Worm (Caenorhabditis elegans) whole organism, L3 larva: Measurements from ENCODE around the gene nlp-5.

ENCODE experiments used
- R02D3.7 ChIP-seq: fragments of 150-350 bp; optimal IDR thresholded peaks from 2 replicates; lab custom pipeline; 2014; ENCODE audit warnings: missing biosample characterization, missing genetic modification characterization
- ZK546.5 ChIP-seq: sonication (generic microtip); optimal IDR thresholded peaks from 2 replicates; lab custom pipeline; 2017; ENCODE audit warnings: missing biosample characterization, missing genetic modification characterization
- aly-2 ChIP-seq: fragments of 150-350 bp; optimal IDR thresholded peaks from 2 replicates; lab custom pipeline; 2014; ENCODE audit warnings: missing biosample characterization, missing genetic modification characterization
- ama-1 ChIP-seq: fragments of 150-350 bp; optimal IDR thresholded peaks from 2 replicates; lab custom pipeline; 2018
- ceh-28 ChIP-seq: fragments of 150-350 bp; optimal IDR thresholded peaks from 2 replicates; lab custom pipeline; 2014; ENCODE audit warnings: missing biosample characterization, missing genetic modification reagents, missing genetic modification characterization
- ceh-82 ChIP-seq: fragments of 150-350 bp; optimal IDR thresholded peaks from 2 replicates; lab custom pipeline; 2014; ENCODE audit warnings: missing biosample characterization, missing genetic modification characterization
- daf-12 ChIP-seq: fragments of 150-350 bp; optimal IDR thresholded peaks from 2 replicates; lab custom pipeline; 2014; ENCODE audit warnings: missing biosample characterization, missing genetic modification reagents, missing genetic modification characterization
- egl-27 ChIP-seq: sonication (generic microtip); optimal IDR thresholded peaks from 4 replicates; lab custom pipeline; 2017; ENCODE audit warnings: missing biosample characterization, missing genetic modification reagents, missing genetic modification characterization
- egl-5 ChIP-seq: fragments of 150-350 bp; optimal IDR thresholded peaks from 2 replicates; lab custom pipeline; 2017; ENCODE audit warnings: missing biosample characterization, missing genetic modification reagents, missing genetic modification characterization, inconsistent platforms
- elt-1 ChIP-seq: fragments of 150-350 bp; optimal IDR thresholded peaks from 2 replicates; lab custom pipeline; 2014; ENCODE audit warnings: missing biosample characterization, missing genetic modification characterization
- elt-2 ChIP-seq: sonication (generic microtip); optimal IDR thresholded peaks from 2 replicates; lab custom pipeline; 2016; ENCODE audit warnings: missing genetic modification reagents, mild to moderate bottlenecking, missing genetic modification characterization, missing compliant biosample characterization
- eor-1 ChIP-seq, 2 experiments: fragments of 150-350 bp; optimal IDR thresholded peaks; 2 replicates each; lab custom pipeline; 2014 to 2018; ENCODE audit warnings: missing biosample characterization in 2 of 2, missing genetic modification characterization in 2 of 2
- fkh-2 ChIP-seq: fragments of 150-350 bp; optimal IDR thresholded peaks from 2 replicates; lab custom pipeline; 2014; ENCODE audit warnings: missing biosample characterization, missing genetic modification reagents, missing genetic modification characterization
- fos-1 ChIP-seq: fragments of 150-350 bp; optimal IDR thresholded peaks from 2 replicates; lab custom pipeline; 2014; ENCODE audit warnings: missing biosample characterization, missing genetic modification characterization
- jun-1 ChIP-seq: fragments of 150-350 bp; optimal IDR thresholded peaks from 2 replicates; lab custom pipeline; 2014; ENCODE audit warnings: missing biosample characterization, missing genetic modification reagents, missing genetic modification characterization
- lin-15B ChIP-seq: fragments of 150-350 bp; optimal IDR thresholded peaks from 2 replicates; lab custom pipeline; 2014; ENCODE audit warnings: missing biosample characterization, missing genetic modification characterization
- lin-39 ChIP-seq: fragments of 150-350 bp; optimal IDR thresholded peaks from 2 replicates; lab custom pipeline; 2018; ENCODE audit warnings: missing biosample characterization, missing genetic modification reagents, missing genetic modification characterization
- lsy-12 ChIP-seq: sonication (generic microtip); optimal IDR thresholded peaks from 2 replicates; lab custom pipeline; 2016; ENCODE audit warnings: mild to moderate bottlenecking, missing genetic modification characterization, missing compliant biosample characterization
- mdl-1 ChIP-seq: fragments of 150-350 bp; optimal IDR thresholded peaks from 2 replicates; lab custom pipeline; 2014; ENCODE audit warnings: missing biosample characterization, missing genetic modification characterization
- mml-1 ChIP-seq: fragments of 150-350 bp; sonication (generic microtip); optimal IDR thresholded peaks from 3 replicates; lab custom pipeline; 2014; ENCODE audit warnings: missing biosample characterization, missing genetic modification characterization
- nfya-1 ChIP-seq: sonication (generic microtip); optimal IDR thresholded peaks from 2 replicates; lab custom pipeline; 2017; ENCODE audit warnings: missing genetic modification characterization, mild to moderate bottlenecking, missing compliant biosample characterization, antibody characterized with exemption, moderate library complexity; ENCODE audit not compliant: insufficient read depth
- nhr-12 ChIP-seq: fragments of 150-350 bp; optimal IDR thresholded peaks from 2 replicates; lab custom pipeline; 2014; ENCODE audit warnings: missing biosample characterization, missing genetic modification characterization
- nhr-23 ChIP-seq: fragments of 150-350 bp; optimal IDR thresholded peaks from 2 replicates; lab custom pipeline; 2014; ENCODE audit warnings: missing biosample characterization, missing genetic modification reagents, missing genetic modification characterization
- nhr-237 ChIP-seq: fragments of 150-350 bp; optimal IDR thresholded peaks from 2 replicates; lab custom pipeline; 2014; ENCODE audit warnings: missing biosample characterization, missing genetic modification characterization
- nhr-25 ChIP-seq: sonication (generic microtip); optimal IDR thresholded peaks from 2 replicates; lab custom pipeline; 2017; ENCODE audit warnings: missing biosample characterization, missing genetic modification characterization
- nhr-28 ChIP-seq: fragments of 150-350 bp; optimal IDR thresholded peaks from 2 replicates; lab custom pipeline; 2014; ENCODE audit warnings: missing biosample characterization, missing genetic modification characterization
- nhr-67 ChIP-seq: fragments of 150-350 bp; optimal IDR thresholded peaks from 2 replicates; lab custom pipeline; 2014; ENCODE audit warnings: missing biosample characterization, missing genetic modification characterization
- nhr-76 ChIP-seq: fragments of 150-350 bp; sonication (generic microtip); optimal IDR thresholded peaks from 5 replicates; lab custom pipeline; 2014; ENCODE audit warnings: missing biosample characterization, missing genetic modification characterization
- nhr-77 ChIP-seq: fragments of 150-350 bp; optimal IDR thresholded peaks from 2 replicates; lab custom pipeline; 2014; ENCODE audit warnings: missing biosample characterization, missing genetic modification characterization
- pha-4 ChIP-seq: fragments of 150-350 bp; optimal IDR thresholded peaks from 2 replicates; lab custom pipeline; 2014; ENCODE audit warnings: missing biosample characterization, missing genetic modification reagents, missing genetic modification characterization
- pqm-1 ChIP-seq: fragments of 150-350 bp; optimal IDR thresholded peaks from 2 replicates; lab custom pipeline; 2017; ENCODE audit warnings: missing biosample characterization, missing genetic modification characterization, inconsistent platforms
- sea-2 ChIP-seq: fragments of 150-350 bp; sonication (generic microtip); optimal IDR thresholded peaks from 4 replicates; lab custom pipeline; 2014; ENCODE audit warnings: missing biosample characterization, missing genetic modification reagents, missing genetic modification characterization
- skn-1 ChIP-seq: fragments of 150-350 bp; optimal IDR thresholded peaks from 2 replicates; lab custom pipeline; 2014; ENCODE audit warnings: missing biosample characterization, missing genetic modification characterization
- snpc-4 ChIP-seq: fragments of 150-350 bp; optimal IDR thresholded peaks from 2 replicates; lab custom pipeline; 2014; ENCODE audit warnings: missing biosample characterization, missing genetic modification characterization
- tbx-2 ChIP-seq: sonication (generic microtip); optimal IDR thresholded peaks from 2 replicates; lab custom pipeline; 2016; ENCODE audit warnings: mild to moderate bottlenecking, missing genetic modification characterization, missing compliant biosample characterization
- unc-39 ChIP-seq: sonication (generic microtip); optimal IDR thresholded peaks from 4 replicates; lab custom pipeline; 2017; ENCODE audit warnings: missing biosample characterization, missing genetic modification characterization
- unc-62 ChIP-seq: fragments of 150-350 bp; sonication (generic microtip); optimal IDR thresholded peaks from 4 replicates; lab custom pipeline; 2014; ENCODE audit warnings: missing biosample characterization, missing genetic modification reagents, missing genetic modification characterization
- zag-1 ChIP-seq: fragments of 150-350 bp; optimal IDR thresholded peaks from 2 replicates; lab custom pipeline; 2014; ENCODE audit warnings: missing biosample characterization, missing genetic modification characterization
- ztf-11 ChIP-seq: fragments of 150-350 bp; optimal IDR thresholded peaks from 2 replicates; lab custom pipeline; 2014; ENCODE audit warnings: missing biosample characterization, missing genetic modification characterization
- ztf-4 ChIP-seq: fragments of 150-350 bp; optimal IDR thresholded peaks from 2 replicates; lab custom pipeline; 2014; ENCODE audit warnings: missing biosample characterization, missing genetic modification characterization

nlp-5 gene

DNA sequence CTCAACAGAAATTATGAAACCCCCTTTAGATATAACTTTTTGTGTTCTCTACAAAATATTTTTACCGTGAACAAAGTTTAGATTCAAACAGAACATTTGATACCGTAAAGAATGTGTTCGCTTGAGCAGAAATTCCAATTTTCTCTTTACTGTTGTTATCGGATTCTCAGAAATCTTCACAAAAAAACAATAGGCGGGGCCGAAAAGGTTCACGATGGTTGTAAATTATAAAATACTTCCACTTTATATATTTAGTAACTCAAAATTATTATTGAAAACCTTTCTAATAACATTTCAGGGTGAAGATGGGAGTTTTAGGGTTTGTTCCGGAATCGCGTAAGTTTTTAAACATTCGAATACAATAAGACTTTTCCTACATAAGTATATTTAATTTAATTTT, at the start of gene nlp-5:
Gene nlp-5, plus strand, starts transcription at position 301 of the 400 bp plus-strand sequence.
- TF ChIP-seq unc-62 (GFP tag; lab: Kevin White, UChicago): no peak
- no peak for TF ChIP-seq ceh-28 (tag; lab: Kevin White, UChicago)
- TF ChIP-seq mml-1: no peak
- TF ChIP-seq ama-1 (lab: Kevin White, UChicago): no peak
- no peak for TF ChIP-seq nhr-12
- TF ChIP-seq lsy-12 (tag; lab: Kevin White, UChicago): no peak
- no peak for TF ChIP-seq aly-2 (tag; lab: Kevin White, UChicago)
- no peak for TF ChIP-seq pha-4 (tag; lab: Kevin White, UChicago)
- TF ChIP-seq sea-2 (GFP tag; lab: Kevin White, UChicago): no peak
- TF ChIP-seq elt-1: no peak
- TF ChIP-seq snpc-4 (tag; lab: Kevin White, UChicago): no peak

DNA sequence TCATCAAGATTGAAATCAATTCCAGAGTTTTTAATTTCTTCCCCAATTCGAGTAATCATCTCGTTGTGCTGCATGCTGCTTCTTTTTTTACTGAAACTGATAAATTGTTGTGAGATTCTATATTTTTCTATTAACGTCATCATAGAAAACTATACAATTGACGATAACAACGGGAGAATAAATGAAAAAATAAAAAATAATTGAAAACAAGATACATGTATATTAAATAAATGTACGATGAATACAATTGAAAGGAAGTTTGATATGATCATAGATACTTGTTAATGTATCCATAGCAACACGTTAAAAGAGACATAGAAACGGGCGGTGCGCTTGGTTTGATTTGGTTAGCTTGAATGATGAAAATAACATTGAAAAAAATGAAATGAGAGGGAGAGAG, 47.8 kb upstream of the nlp-5 start, which contains the start of gene T05C12.8:
Gene T05C12.8, minus strand, starts transcription at position 101 of the 400 bp plus-strand sequence.
- TF ChIP-seq mdl-1 (no peak), ceh-28 (tag; lab: Kevin White, UChicago) (no peak), nhr-12 (no peak), nhr-28 (no peak), nhr-77 (no peak), ceh-82 (no peak), ZK546.5 (tag; lab: Kevin White, UChicago) (no peak), ztf-11 (tag; lab: Kevin White, UChicago) (no peak), aly-2 (tag; lab: Kevin White, UChicago) (no peak), eor-1 (tag; optimal IDR thresholded peaks at IDR 0.05; lab: Kevin White, UChicago) (no peak), nhr-76 (tag; lab: Kevin White, UChicago) (no peak), nfya-1 (no peak), sea-2 (GFP tag; lab: Kevin White, UChicago) (no peak), skn-1 (tag; lab: Kevin White, UChicago) (no peak), nhr-25 (tag; lab: Kevin White, UChicago) (no peak), R02D3.7 (tag; lab: Kevin White, UChicago) (no peak)

DNA sequence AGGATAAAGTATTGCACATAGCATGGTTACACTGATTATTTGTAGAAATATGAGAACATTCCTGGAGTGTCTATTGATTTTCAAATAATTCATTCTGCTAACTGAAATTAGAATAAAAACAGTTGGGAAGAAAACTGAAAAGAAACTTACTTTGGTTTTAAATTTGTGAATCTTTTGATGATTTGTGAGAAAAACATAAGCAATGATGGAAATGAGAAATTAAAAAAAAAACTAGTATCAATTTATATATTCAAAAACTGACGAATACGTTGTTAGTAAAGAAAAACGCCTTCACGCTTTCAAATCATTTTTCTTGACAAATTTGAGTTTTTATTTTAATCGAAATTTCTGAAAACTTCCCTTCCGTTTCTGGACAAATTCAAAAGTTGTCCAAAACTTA, 45.1 kb upstream of the nlp-5 start, which contains the start of gene T05C12.9:
Gene T05C12.9, minus strand, starts transcription at position 101 of the 400 bp plus-strand sequence.
- no peak for TF ChIP-seq ZK546.5 (tag; lab: Kevin White, UChicago)
- TF ChIP-seq zag-1 (tag; lab: Kevin White, UChicago): no peak
- no peak for TF ChIP-seq ceh-28 (tag; lab: Kevin White, UChicago)
- TF ChIP-seq unc-39 (tag; lab: Kevin White, UChicago): no peak
- no peak for TF ChIP-seq lin-15B (tag; lab: Kevin White, UChicago)
- no peak for TF ChIP-seq daf-12 (tag; lab: Kevin White, UChicago)
- no peak for TF ChIP-seq nhr-23 (tag; lab: Kevin White, UChicago)
- TF ChIP-seq ztf-4 (tag; lab: Kevin White, UChicago): no peak
- TF ChIP-seq nhr-237 (tag; lab: Kevin White, UChicago): no peak
- TF ChIP-seq unc-62 (GFP tag; lab: Kevin White, UChicago): no peak
- TF ChIP-seq egl-5 (tag; lab: Kevin White, UChicago): no peak
- TF ChIP-seq eor-1 (tag; optimal IDR thresholded peaks at IDR 0.05; lab: Kevin White, UChicago): no peak
- TF ChIP-seq fkh-2 (tag; lab: Kevin White, UChicago): no peak
- TF ChIP-seq tbx-2 (tag; lab: Kevin White, UChicago): no peak
- TF ChIP-seq nhr-12: no peak
- no peak for TF ChIP-seq nhr-76 (tag; lab: Kevin White, UChicago)
- TF ChIP-seq sea-2 (GFP tag; lab: Kevin White, UChicago): no peak
- no peak for TF ChIP-seq aly-2 (tag; lab: Kevin White, UChicago)
- no peak for TF ChIP-seq lin-39 (tag; lab: Kevin White, UChicago)
- TF ChIP-seq egl-27 (tag; lab: Kevin White, UChicago): no peak

DNA sequence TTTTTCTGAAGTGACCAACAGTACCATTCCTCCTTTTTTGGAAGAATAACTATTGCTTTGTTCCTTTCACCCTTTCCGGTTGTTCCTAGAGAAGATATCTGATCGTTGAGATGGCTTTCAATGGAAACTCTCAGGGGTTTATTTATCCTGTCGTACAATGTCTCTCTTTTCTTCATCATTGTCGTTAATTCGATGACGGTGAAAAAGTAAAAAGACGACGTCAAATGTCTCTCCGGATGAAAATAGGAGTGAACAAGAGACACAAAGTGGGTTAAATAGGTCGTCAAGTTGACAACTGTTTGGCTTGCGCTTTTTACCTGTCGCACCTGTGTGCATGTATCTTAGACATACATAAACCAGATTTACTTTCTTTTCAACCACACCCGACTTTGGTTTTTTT, 44.3 kb upstream of the nlp-5 start:
- TF ChIP-seq unc-39 (tag; lab: Kevin White, UChicago) (no peak), nhr-237 (tag; lab: Kevin White, UChicago) (no peak), unc-62 (GFP tag; lab: Kevin White, UChicago) (no peak), jun-1 (tag; lab: Kevin White, UChicago) (no peak), lsy-12 (tag; lab: Kevin White, UChicago) (no peak), egl-27 (tag; lab: Kevin White, UChicago) (no peak), fos-1 (tag; lab: Kevin White, UChicago) (no peak), ceh-82 (no peak), pqm-1 (tag; lab: Kevin White, UChicago) (no peak), R02D3.7 (tag; lab: Kevin White, UChicago) (no peak), nhr-23 (tag; lab: Kevin White, UChicago) (no peak), lin-39 (tag; lab: Kevin White, UChicago) (no peak), ZK546.5 (tag; lab: Kevin White, UChicago) (no peak), nhr-67 (tag; lab: Kevin White, UChicago) (no peak), zag-1 (tag; lab: Kevin White, UChicago) (no peak), ztf-11 (tag; lab: Kevin White, UChicago) (no peak), elt-2 (no peak)
